Fruit fly (Drosophila melanogaster) whole organism, embryonic: ENCODE measurements around the gene CG2182.

ENCODE experiments used
- B-H1 ChIP-seq: fragments of 200-800 bp; sonication (Bioruptor generic); IDR thresholded peaks from 3 replicates; pipeline ENCODE4 v1.3.6; 2022; ENCODE audit warnings: missing biosample characterization, missing genetic modification characterization
- CG10267 ChIP-seq: fragments of 200-800 bp; sonication (Bioruptor generic); optimal IDR thresholded peaks from 2 replicates; lab custom pipeline; 2018; ENCODE audit warnings: missing biosample characterization, mild to moderate bottlenecking, missing genetic modification characterization, moderate library complexity
- CG10654 ChIP-seq: fragments of 200-800 bp; sonication (Bioruptor generic); optimal IDR thresholded peaks from 2 replicates; lab custom pipeline; 2016; ENCODE audit warnings: missing biosample characterization, missing genetic modification characterization
- CG11398 ChIP-seq: fragments of 200-800 bp; sonication (Bioruptor generic); optimal IDR thresholded peaks from 2 replicates; lab custom pipeline; 2016; ENCODE audit warnings: missing biosample characterization, missing genetic modification characterization
- CG12104 ChIP-seq: fragments of 200-800 bp; sonication (Bioruptor generic); optimal IDR thresholded peaks from 3 replicates; lab custom pipeline; 2016; ENCODE audit warnings: missing biosample characterization, missing genetic modification characterization
- CG12299 ChIP-seq: fragments of 200-800 bp; sonication (Bioruptor generic); optimal IDR thresholded peaks from 2 replicates; lab custom pipeline; 2018; ENCODE audit warnings: missing biosample characterization, mild to moderate bottlenecking, missing genetic modification characterization
- CG1233 ChIP-seq: fragments of 200-800 bp; sonication (Bioruptor generic); optimal IDR thresholded peaks from 4 replicates; lab custom pipeline; 2018; ENCODE audit warnings: missing biosample characterization, mild to moderate bottlenecking, missing genetic modification characterization
- CG13123 ChIP-seq: fragments of 200-800 bp; sonication (Bioruptor generic); optimal IDR thresholded peaks from 2 replicates; lab custom pipeline; 2016; ENCODE audit warnings: missing biosample characterization, missing genetic modification characterization
- CG13287 ChIP-seq: fragments of 200-800 bp; sonication (Bioruptor generic); IDR thresholded peaks from 2 replicates; pipeline ENCODE4 v1.3.6; 2022; ENCODE audit warnings: missing biosample characterization, missing genetic modification characterization; ENCODE audit not compliant: partially characterized antibody
- CG14710 ChIP-seq: fragments of 200-800 bp; sonication (Bioruptor generic); optimal IDR thresholded peaks from 3 replicates; lab custom pipeline; 2019; ENCODE audit warnings: missing biosample characterization, mild to moderate bottlenecking, missing genetic modification characterization, moderate library complexity
- CG18262 ChIP-seq: fragments of 200-800 bp; optimal IDR thresholded peaks from 3 replicates; lab custom pipeline; 2019; ENCODE audit warnings: missing biosample characterization, mild to moderate bottlenecking, missing genetic modification characterization, moderate library complexity
- CG31224 ChIP-seq: fragments of 200-800 bp; sonication (Bioruptor generic); IDR thresholded peaks from 2 replicates; pipeline ENCODE4 v1.3.6; 2022; ENCODE audit warnings: missing biosample characterization, missing genetic modification characterization
- CG31365 ChIP-seq: fragments of 200-800 bp; sonication (Bioruptor generic); optimal IDR thresholded peaks from 2 replicates; lab custom pipeline; 2018; ENCODE audit warnings: missing biosample characterization, mild to moderate bottlenecking, missing genetic modification characterization
- CG32532 ChIP-seq: fragments of 200-800 bp; sonication (Bioruptor generic); IDR thresholded peaks from 2 replicates; pipeline ENCODE4 v1.3.6; 2022; ENCODE audit warnings: missing biosample characterization, missing genetic modification characterization
- CG33557 ChIP-seq: fragments of 200-800 bp; sonication (Bioruptor generic); optimal IDR thresholded peaks from 2 replicates; lab custom pipeline; 2019; ENCODE audit warnings: missing biosample characterization, mild to moderate bottlenecking, missing genetic modification characterization, moderate library complexity
- CG3407 ChIP-seq: fragments of 200-800 bp; sonication (Bioruptor generic); optimal IDR thresholded peaks from 2 replicates; lab custom pipeline; 2018; ENCODE audit warnings: missing biosample characterization, mild to moderate bottlenecking, missing genetic modification characterization
- CG3726 ChIP-seq: fragments of 200-800 bp; sonication (Bioruptor generic); IDR thresholded peaks from 3 replicates; pipeline ENCODE4, ENCODE4 v1.3.6; 2022; ENCODE audit warnings: missing biosample characterization, missing genetic modification characterization
- CG4730 ChIP-seq: fragments of 200-800 bp; sonication (Bioruptor generic); IDR thresholded peaks from 2 replicates; pipeline ENCODE4 v1.3.6; 2022; ENCODE audit warnings: missing biosample characterization, missing genetic modification characterization
- CG5245 ChIP-seq: fragments of 200-800 bp; sonication (Bioruptor generic); optimal IDR thresholded peaks from 3 replicates; lab custom pipeline; 2016; ENCODE audit warnings: missing biosample characterization, missing genetic modification characterization
- CG6254 ChIP-seq: fragments of 200-800 bp; sonication (Bioruptor generic); optimal IDR thresholded peaks from 3 replicates; lab custom pipeline; 2017; ENCODE audit warnings: mild to moderate bottlenecking, missing biosample characterization, missing genetic modification reagents, missing genetic modification characterization
- CG6689 ChIP-seq: fragments of 200-800 bp; sonication (Bioruptor generic); IDR thresholded peaks from 2 replicates; pipeline ENCODE4 v1.3.6; 2022; ENCODE audit warnings: missing biosample characterization, missing genetic modification characterization
- CG6854 ChIP-seq: fragments of 200-800 bp; sonication (Bioruptor generic); optimal IDR thresholded peaks from 3 replicates; lab custom pipeline; 2017; ENCODE audit warnings: missing biosample characterization, mild to moderate bottlenecking, missing genetic modification characterization
- CG7372 ChIP-seq: fragments of 200-800 bp; sonication (Bioruptor generic); IDR thresholded peaks from 2 replicates; pipeline ENCODE4 v1.3.6; 2022; ENCODE audit warnings: missing biosample characterization, missing genetic modification characterization
- CG9215 ChIP-seq: fragments of 200-800 bp; sonication (Bioruptor generic); IDR thresholded peaks from 2 replicates; pipeline ENCODE4 v1.3.6; 2022; ENCODE audit warnings: missing biosample characterization, missing genetic modification characterization
- CkIIα-i1 ChIP-seq: fragments of 200-800 bp; sonication (Bioruptor generic); IDR thresholded peaks from 2 replicates; pipeline ENCODE4 v1.3.6; 2022; ENCODE audit warnings: missing biosample characterization, missing genetic modification characterization
- CoRest ChIP-seq: fragments of 200-800 bp; sonication (Bioruptor generic); optimal IDR thresholded peaks from 3 replicates; lab custom pipeline; 2018; ENCODE audit warnings: missing biosample characterization, mild to moderate bottlenecking, missing genetic modification characterization, moderate library complexity
- Dll ChIP-seq: fragments of 200-800 bp; sonication (Bioruptor generic); IDR thresholded peaks from 4 replicates; pipeline ENCODE4 v1.3.6; 2022; ENCODE audit warnings: missing biosample characterization, missing genetic modification characterization; ENCODE audit not compliant: partially characterized antibody
- Fer2 ChIP-seq: fragments of 200-800 bp; sonication (Bioruptor generic); optimal IDR thresholded peaks from 2 replicates; lab custom pipeline; 2018; ENCODE audit warnings: missing biosample characterization, mild to moderate bottlenecking, missing genetic modification characterization, moderate library complexity
- H15 ChIP-seq: fragments of 200-800 bp; sonication (Bioruptor generic); IDR thresholded peaks from 3 replicates; pipeline ENCODE4 v1.3.6; 2022; ENCODE audit warnings: missing biosample characterization, missing genetic modification characterization
- HLH3B ChIP-seq: fragments of 200-800 bp; sonication (Bioruptor generic); IDR thresholded peaks from 2 replicates; pipeline ENCODE4 v1.3.6; 2022; ENCODE audit warnings: missing biosample characterization, missing genetic modification characterization
- Hr39 ChIP-seq: fragments of >200 bp; optimal IDR thresholded peaks from 2 replicates; lab custom pipeline; 2017
- Kr ChIP-seq: fragments of 200-800 bp; sonication (Bioruptor generic); optimal IDR thresholded peaks from 2 replicates; lab custom pipeline; 2017; ENCODE audit warnings: missing biosample characterization, mild to moderate bottlenecking, missing genetic modification characterization
- Lim3 ChIP-seq: fragments of 200-800 bp; sonication (Bioruptor generic); IDR thresholded peaks from 2 replicates; pipeline ENCODE4 v1.3.6; 2022; ENCODE audit warnings: missing biosample characterization, missing genetic modification characterization
- Nf-YC ChIP-seq: fragments of 200-800 bp; optimal IDR thresholded peaks from 3 replicates; lab custom pipeline; 2019; ENCODE audit warnings: missing biosample characterization, mild to moderate bottlenecking, missing genetic modification characterization, moderate library complexity
- Spps ChIP-seq: fragments of 200-800 bp; sonication (Bioruptor generic); optimal IDR thresholded peaks from 2 replicates; lab custom pipeline; 2018; ENCODE audit warnings: missing biosample characterization, mild to moderate bottlenecking, missing genetic modification characterization
- Usf ChIP-seq: fragments of 200-800 bp; sonication (Bioruptor generic); optimal IDR thresholded peaks from 2 replicates; lab custom pipeline; 2017; ENCODE audit warnings: missing genotype, missing biosample characterization, missing genetic modification characterization
- Vsx1 ChIP-seq: fragments of 200-800 bp; sonication (Bioruptor generic); optimal IDR thresholded peaks from 2 replicates; lab custom pipeline; 2017; ENCODE audit warnings: missing biosample characterization, mild to moderate bottlenecking, missing genetic modification characterization, missing genetic modification reagents
- ac ChIP-seq: fragments of 200-800 bp; sonication (Bioruptor generic); optimal IDR thresholded peaks from 3 replicates; lab custom pipeline; 2017; ENCODE audit warnings: missing biosample characterization, mild to moderate bottlenecking, missing genetic modification characterization
- chif ChIP-seq, 2 experiments: fragments of 200-800 bp; sonication (Bioruptor generic); optimal IDR thresholded peaks; 3 replicates each; lab custom pipeline; 2016; ENCODE audit warnings: missing biosample characterization in 2 of 2, missing genetic modification characterization in 2 of 2
- gsb-n ChIP-seq: fragments of 200-800 bp; sonication (Bioruptor generic); optimal IDR thresholded peaks from 3 replicates; lab custom pipeline; 2018; ENCODE audit warnings: missing biosample characterization, mild to moderate bottlenecking, missing genetic modification characterization
- hbn ChIP-seq: fragments of 200-800 bp; sonication (Bioruptor generic); IDR thresholded peaks from 2 replicates; pipeline ENCODE4 v1.3.6; 2022; ENCODE audit warnings: missing biosample characterization, missing genetic modification characterization; ENCODE audit not compliant: partially characterized antibody
- ken ChIP-seq: fragments of 200-800 bp; sonication (Bioruptor generic); IDR thresholded peaks from 3 replicates; pipeline ENCODE4 v1.3.6; 2022; ENCODE audit warnings: missing biosample characterization, missing genetic modification characterization
- kni ChIP-seq: fragments of 200-800 bp; sonication (Bioruptor generic); optimal IDR thresholded peaks from 3 replicates; lab custom pipeline; 2017; ENCODE audit warnings: mild to moderate bottlenecking, missing biosample characterization, missing genetic modification reagents, missing genetic modification characterization
- lmd ChIP-seq: fragments of 200-800 bp; sonication (Bioruptor generic); IDR thresholded peaks from 2 replicates; pipeline ENCODE4 v1.3.6; 2022; ENCODE audit warnings: missing biosample characterization, missing genetic modification characterization
- otp ChIP-seq: fragments of 200-800 bp; sonication (Bioruptor generic); IDR thresholded peaks from 3 replicates; pipeline ENCODE4, ENCODE4 v1.3.6; 2022; ENCODE audit warnings: missing biosample characterization, missing genetic modification characterization
- pfk ChIP-seq: fragments of 200-800 bp; sonication (Bioruptor generic); optimal IDR thresholded peaks from 2 replicates; lab custom pipeline; 2018; ENCODE audit warnings: missing biosample characterization, mild to moderate bottlenecking, missing genetic modification characterization, moderate library complexity
- pzg ChIP-seq: fragments of 200-800 bp; sonication (Bioruptor generic); optimal IDR thresholded peaks from 3 replicates; lab custom pipeline; 2018; ENCODE audit warnings: missing biosample characterization, mild to moderate bottlenecking, missing genetic modification characterization, moderate library complexity
- sima ChIP-seq: fragments of 200-800 bp; sonication (Bioruptor generic); optimal IDR thresholded peaks from 2 replicates; lab custom pipeline; 2016; ENCODE audit warnings: missing biosample characterization, missing genetic modification characterization
- sna ChIP-seq: fragments of 200-800 bp; sonication (Bioruptor generic); IDR thresholded peaks from 2 replicates; pipeline ENCODE4 v1.3.6; 2022; ENCODE audit warnings: missing biosample characterization, missing genetic modification characterization; ENCODE audit not compliant: partially characterized antibody
- tx ChIP-seq: fragments of 200-800 bp; sonication (Bioruptor generic); optimal IDR thresholded peaks from 2 replicates; lab custom pipeline; 2016; ENCODE audit warnings: missing biosample characterization, missing genetic modification characterization
- usp ChIP-seq: fragments of >200 bp; optimal IDR thresholded peaks from 2 replicates; lab custom pipeline; 2017; ENCODE audit warnings: missing biosample characterization, missing genetic modification characterization
- wor ChIP-seq: fragments of 200-800 bp; sonication (Bioruptor generic); IDR thresholded peaks from 2 replicates; pipeline ENCODE4 v1.3.6; 2022; ENCODE audit warnings: missing biosample characterization, missing genetic modification characterization
- yki ChIP-seq: fragments of >200 bp; optimal IDR thresholded peaks from 3 replicates; lab custom pipeline; 2018

Gene CG2182

DNA sequence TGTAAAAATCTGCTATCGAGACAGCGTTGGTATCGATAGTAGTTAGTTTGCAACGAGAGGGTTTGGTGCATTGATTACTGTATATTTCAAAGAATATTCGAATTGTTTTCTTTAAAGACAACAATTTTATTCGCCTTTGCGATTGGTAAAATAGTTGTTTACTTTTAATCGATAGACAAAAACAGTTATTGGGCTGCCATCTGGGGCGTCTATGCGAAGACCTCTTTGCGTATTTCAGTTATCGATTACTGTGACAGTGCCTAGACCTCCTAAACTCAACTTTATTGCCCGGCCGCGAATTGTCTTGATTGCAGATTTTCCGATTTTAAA, 46.6 kb downstream of the CG2182 start, which contains the start of gene Atu (continued):
- TF ChIP-seq ac (no peak), CG7372 (no peak), CG33557 (GFP tag; lab: Kevin White, UChicago) (no peak), CG11398 (GFP tag; lab: Kevin White, UChicago) (no peak), tx (peak; percentile 12), CG12299 (tag; lab: Kevin White, UChicago) (no peak), sima (no peak), Dll (GFP tag; lab: Robert Waterston, UW) (peak; percentile 97), B-H1 (GFP tag; lab: Robert Waterston, UW) (no peak), Vsx1 (GFP tag; lab: Kevin White, UChicago) (no peak), chif (GFP tag; optimal IDR thresholded peaks at IDR 0.05; lab: Kevin White, UChicago) (no peak), HLH3B (GFP tag; lab: Robert Waterston, UW) (no peak), CG10654 (no peak), yki (lab: Kevin White, UChicago) (no peak), CG13287 (GFP tag; lab: Robert Waterston, UW) (peak; percentile 93), CG6254 (GFP tag; lab: Kevin White, UChicago) (no peak), lmd (GFP tag; lab: Robert Waterston, UW) (no peak), CG13123 (GFP tag; lab: Kevin White, UChicago) (no peak), Spps (tag; lab: Kevin White, UChicago) (no peak), Usf (GFP tag; lab: Kevin White, UChicago) (no peak), CG32532 (no peak), CG6689 (no peak), CG18262 (tag; lab: Kevin White, UChicago) (peak; percentile 46), CG3407 (GFP tag; lab: Kevin White, UChicago) (no peak), CG4730 (GFP tag; lab: Robert Waterston, UW) (no peak), otp (no peak), ken (GFP tag; lab: Robert Waterston, UW) (no peak), usp (no peak), CG10267 (tag; lab: Kevin White, UChicago) (peak; percentile 61), CG14710 (tag; lab: Kevin White, UChicago) (peak; percentile 70), Kr (GFP tag; lab: Kevin White, UChicago) (no peak), pzg (peak; percentile 84), kni (GFP tag; lab: Kevin White, UChicago) (no peak), wor (GFP tag; lab: Robert Waterston, UW) (no peak), CG31365 (no peak), Fer2 (tag; lab: Kevin White, UChicago) (no peak), CG12104 (GFP tag; lab: Kevin White, UChicago) (no peak), H15 (no peak), pfk (GFP tag; lab: Kevin White, UChicago) (no peak), hbn (peak; percentile 89), CG6854 (GFP tag; lab: Kevin White, UChicago) (no peak), Hr39 (lab: Kevin White, UChicago) (no peak), CG3726 (no peak), CG1233 (GFP tag; lab: Kevin White, UChicago) (no peak), CG31224 (no peak), sna (peak; percentile 93), CkIIα-i1 (GFP tag; lab: Robert Waterston, UW) (no peak), CG9215 (GFP tag; lab: Robert Waterston, UW) (no peak), CoRest (tag; lab: Kevin White, UChicago) (peak; percentile 53), gsb-n (tag; lab: Kevin White, UChicago) (no peak), Nf-YC (tag; lab: Kevin White, UChicago) (peak; percentile 52), CG5245 (GFP tag; lab: Kevin White, UChicago) (no peak), Lim3 (GFP tag; lab: Robert Waterston, UW) (no peak)
